Worm (Caenorhabditis elegans) whole organism, midembryonic: ENCODE results near the gene K07H8.11.

ENCODE experiments used
- flt-1 ChIP-seq: fragments of 200-800 bp; sonication (Bioruptor generic); IDR thresholded peaks from 2 replicates; pipeline ENCODE4 v1.3.6; 2022; ENCODE audit warnings: missing genetic modification characterization, missing compliant biosample characterization
- med-1 ChIP-seq: sonication (generic microtip); optimal IDR thresholded peaks from 2 replicates; lab custom pipeline; 2017; ENCODE audit warnings: missing genetic modification characterization, mild to moderate bottlenecking, missing compliant biosample characterization, antibody characterized with exemption, missing genetic modification reagents; ENCODE audit not compliant: insufficient read depth
- ref-1 ChIP-seq: fragments of 200-800 bp; sonication (Bioruptor generic); conservative IDR thresholded peaks from 2 replicates; pipeline ENCODE4 v1.3.6; 2022; ENCODE audit warnings: missing genetic modification reagents, missing genetic modification characterization, missing compliant biosample characterization
- tab-1 ChIP-seq: fragments of 200-800 bp; sonication (Bioruptor generic); IDR thresholded peaks from 2 replicates; pipeline ENCODE4 v1.3.6; 2022; ENCODE audit warnings: missing genetic modification characterization, missing compliant biosample characterization

DNA sequence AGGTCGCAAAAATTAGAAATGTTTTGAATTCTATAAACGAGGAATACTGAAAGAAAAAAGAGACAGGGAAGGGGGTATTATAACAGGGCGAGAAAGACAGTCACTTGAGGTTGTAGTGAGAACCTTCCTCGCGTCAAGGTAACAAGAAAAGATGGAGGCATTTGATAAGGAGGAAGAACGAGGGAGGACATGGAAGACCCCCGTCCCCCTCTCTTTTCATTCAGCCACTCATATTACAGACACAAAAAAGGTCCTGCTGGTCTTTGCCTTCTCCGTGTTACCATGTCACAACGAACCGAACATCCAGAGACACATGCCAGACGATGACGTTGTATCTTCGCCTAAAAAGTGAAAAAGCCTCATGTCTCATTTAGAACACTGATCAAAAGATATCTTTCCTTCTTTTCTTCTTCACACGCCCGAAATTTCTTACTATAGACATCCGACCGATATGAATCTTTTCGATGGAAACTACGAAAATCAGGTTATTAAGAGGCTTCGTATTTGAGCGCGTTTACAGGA lies 33.8 kb downstream of the K07H8.11 start:
- TF ChIP-seq ref-1 (GFP tag; lab: Robert Waterston, UW) (no peak), med-1 (GFP tag; lab: Kevin White, UChicago) (no peak), tab-1 (no peak), flt-1 (no peak)
